Fruit fly (Drosophila melanogaster) whole organism, embryonic: ENCODE measurements around the gene CG43347.

Experiments
- B-H1 ChIP-seq: fragments of 200-800 bp; sonication (Bioruptor generic); IDR thresholded peaks from 3 replicates; pipeline ENCODE4 v1.3.6; 2022; ENCODE audit warnings: missing biosample characterization, missing genetic modification characterization
- BEAF-32 ChIP-seq: fragments of 200-800 bp; sonication (Bioruptor generic); optimal IDR thresholded peaks from 3 replicates; lab custom pipeline; 2017; ENCODE audit warnings: missing biosample characterization, missing genetic modification characterization, mild to moderate bottlenecking, moderate library complexity, missing genetic modification reagents
- Bgb ChIP-seq: fragments of 200-800 bp; sonication (Bioruptor generic); IDR thresholded peaks from 2 replicates; pipeline ENCODE4 v1.3.6; 2022; ENCODE audit warnings: missing biosample characterization, missing genetic modification characterization; ENCODE audit not compliant: partially characterized antibody
- CG11085 ChIP-seq: fragments of 200-800 bp; sonication (Bioruptor generic); IDR thresholded peaks from 2 replicates; pipeline ENCODE4 v1.3.6; 2022; ENCODE audit warnings: missing biosample characterization, missing genetic modification characterization
- CG14860 ChIP-seq: fragments of 200-800 bp; sonication (Bioruptor generic); IDR thresholded peaks from 3 replicates; pipeline ENCODE4 v1.3.6; 2022; ENCODE audit warnings: missing biosample characterization, missing genetic modification characterization; ENCODE audit not compliant: partially characterized antibody
- CG15269 ChIP-seq: fragments of 200-800 bp; sonication (Bioruptor generic); optimal IDR thresholded peaks from 2 replicates; lab custom pipeline; 2018; ENCODE audit warnings: missing biosample characterization, mild to moderate bottlenecking, missing genetic modification characterization, moderate library complexity
- CG1602 ChIP-seq: fragments of 200-800 bp; sonication (Bioruptor generic); optimal IDR thresholded peaks from 3 replicates; lab custom pipeline; 2016; ENCODE audit warnings: missing biosample characterization, missing genetic modification characterization
- CG16813 ChIP-seq: fragments of 200-800 bp; sonication (Bioruptor generic); IDR thresholded peaks from 3 replicates; pipeline ENCODE4 v1.3.6; 2022; ENCODE audit warnings: missing biosample characterization, missing genetic modification characterization; ENCODE audit not compliant: partially characterized antibody
- CG16863 ChIP-seq: fragments of 200-800 bp; sonication (Bioruptor generic); optimal IDR thresholded peaks from 3 replicates; lab custom pipeline; 2016; ENCODE audit warnings: missing biosample characterization, missing genetic modification characterization
- CG17385 ChIP-seq: fragments of 200-800 bp; sonication (Bioruptor generic); optimal IDR thresholded peaks from 3 replicates; lab custom pipeline; 2018; ENCODE audit warnings: missing biosample characterization, mild to moderate bottlenecking, missing genetic modification characterization
- CG17802 ChIP-seq: fragments of 200-800 bp; sonication (Bioruptor generic); optimal IDR thresholded peaks from 2 replicates; lab custom pipeline; 2018; ENCODE audit warnings: missing biosample characterization, mild to moderate bottlenecking, missing genetic modification characterization, moderate library complexity
- CG18619 ChIP-seq: fragments of 200-800 bp; sonication (Bioruptor generic); optimal IDR thresholded peaks from 3 replicates; lab custom pipeline; 2017; ENCODE audit warnings: missing biosample characterization, mild to moderate bottlenecking, missing genetic modification characterization
- CG2120 ChIP-seq: fragments of 200-800 bp; sonication (Bioruptor generic); optimal IDR thresholded peaks from 3 replicates; lab custom pipeline; 2016; ENCODE audit warnings: missing biosample characterization, missing genetic modification characterization
- CG30431 ChIP-seq: fragments of 200-800 bp; sonication (Bioruptor generic); optimal IDR thresholded peaks from 2 replicates; lab custom pipeline; 2017; ENCODE audit warnings: missing biosample characterization, missing genetic modification characterization
- CG34376 ChIP-seq: fragments of 200-800 bp; sonication (Bioruptor generic); optimal IDR thresholded peaks from 2 replicates; lab custom pipeline; 2018; ENCODE audit warnings: missing biosample characterization, mild to moderate bottlenecking, missing genetic modification characterization
- CG4282 ChIP-seq: fragments of 200-800 bp; sonication (Bioruptor generic); optimal IDR thresholded peaks from 2 replicates; lab custom pipeline; 2016; ENCODE audit warnings: missing biosample characterization, missing genetic modification characterization
- CG4424 ChIP-seq: fragments of 200-800 bp; sonication (Bioruptor generic); optimal IDR thresholded peaks from 3 replicates; lab custom pipeline; 2016; ENCODE audit warnings: missing biosample characterization, missing genetic modification characterization
- CG6654 ChIP-seq: fragments of 200-800 bp; sonication (Bioruptor generic); optimal IDR thresholded peaks from 2 replicates; lab custom pipeline; 2017; ENCODE audit warnings: missing biosample characterization, mild to moderate bottlenecking, missing genetic modification characterization
- CG7745 ChIP-seq: fragments of 200-800 bp; sonication (Bioruptor generic); optimal IDR thresholded peaks from 2 replicates; lab custom pipeline; 2018; ENCODE audit warnings: missing biosample characterization, mild to moderate bottlenecking, missing genetic modification characterization, moderate library complexity
- CG7928 ChIP-seq: fragments of 200-800 bp; sonication (Bioruptor generic); optimal IDR thresholded peaks from 2 replicates; lab custom pipeline; 2017; ENCODE audit warnings: missing biosample characterization, mild to moderate bottlenecking, missing genetic modification characterization
- CG8290 ChIP-seq, 3 experiments: fragments of 200-800 bp; sonication (Bioruptor generic); optimal IDR thresholded peaks; 2 replicates each; lab custom pipeline; 2016 to 2019; ENCODE audit warnings: missing biosample characterization in 3 of 3, missing genetic modification characterization in 3 of 3, mild to moderate bottlenecking in 2 of 3, moderate library complexity in 1 of 3
- CG9437 ChIP-seq: fragments of 200-800 bp; sonication (Bioruptor generic); optimal IDR thresholded peaks from 2 replicates; lab custom pipeline; 2018; ENCODE audit warnings: missing biosample characterization, mild to moderate bottlenecking, missing genetic modification characterization
- CG9727 ChIP-seq: fragments of 200-800 bp; sonication (Bioruptor generic); optimal IDR thresholded peaks from 3 replicates; lab custom pipeline; 2017; ENCODE audit warnings: missing biosample characterization, mild to moderate bottlenecking, missing genetic modification characterization
- Camta ChIP-seq: fragments of 200-800 bp; sonication (Bioruptor generic); optimal IDR thresholded peaks from 2 replicates; lab custom pipeline; 2016; ENCODE audit warnings: missing biosample characterization, missing genetic modification characterization
- CrebB ChIP-seq: fragments of 200-800 bp; sonication (Bioruptor generic); optimal IDR thresholded peaks from 3 replicates; lab custom pipeline; 2018; ENCODE audit warnings: missing biosample characterization, mild to moderate bottlenecking, missing genetic modification characterization
- D19B ChIP-seq: fragments of 200-800 bp; sonication (Bioruptor generic); optimal IDR thresholded peaks from 2 replicates; lab custom pipeline; 2017; ENCODE audit warnings: missing biosample characterization, mild to moderate bottlenecking, missing genetic modification characterization
- Dll ChIP-seq: fragments of 200-800 bp; sonication (Bioruptor generic); IDR thresholded peaks from 4 replicates; pipeline ENCODE4 v1.3.6; 2022; ENCODE audit warnings: missing biosample characterization, missing genetic modification characterization; ENCODE audit not compliant: partially characterized antibody
- Gsc ChIP-seq: fragments of 200-800 bp; sonication (Bioruptor generic); IDR thresholded peaks from 2 replicates; pipeline ENCODE4 v1.3.6; 2022; ENCODE audit warnings: missing biosample characterization, missing genetic modification characterization
- Neu2 ChIP-seq: fragments of 200-800 bp; sonication (Bioruptor generic); optimal IDR thresholded peaks from 3 replicates; lab custom pipeline; 2016; ENCODE audit warnings: missing biosample characterization, missing genetic modification characterization, borderline replicate concordance
- Nf-YA ChIP-seq: fragments of 200-800 bp; sonication (Bioruptor generic); IDR thresholded peaks from 2 replicates; pipeline ENCODE4 v1.3.6; 2022; ENCODE audit warnings: missing biosample characterization, missing genetic modification characterization
- az2 ChIP-seq: fragments of 200-800 bp; sonication (Bioruptor generic); optimal IDR thresholded peaks from 3 replicates; lab custom pipeline; 2016; ENCODE audit warnings: missing biosample characterization, missing genetic modification characterization
- bbx ChIP-seq: fragments of 200-800 bp; sonication (Bioruptor generic); IDR thresholded peaks from 2 replicates; pipeline ENCODE4 v1.3.6; 2022; ENCODE audit warnings: missing biosample characterization, missing genetic modification characterization; ENCODE audit not compliant: partially characterized antibody
- cg ChIP-seq: fragments of 200-800 bp; sonication (Bioruptor generic); optimal IDR thresholded peaks from 3 replicates; lab custom pipeline; 2019; ENCODE audit warnings: missing biosample characterization, mild to moderate bottlenecking, missing genetic modification characterization, moderate library complexity
- chif ChIP-seq, 2 experiments: fragments of 200-800 bp; sonication (Bioruptor generic); optimal IDR thresholded peaks; 3 replicates each; lab custom pipeline; 2016; ENCODE audit warnings: missing biosample characterization in 2 of 2, missing genetic modification characterization in 2 of 2
- chn ChIP-seq: fragments of 200-800 bp; sonication (Bioruptor generic); optimal IDR thresholded peaks from 2 replicates; lab custom pipeline; 2016; ENCODE audit warnings: missing biosample characterization, missing genetic modification characterization
- eyg ChIP-seq: fragments of 200-800 bp; sonication (Bioruptor generic); optimal IDR thresholded peaks from 3 replicates; lab custom pipeline; 2016; ENCODE audit warnings: missing biosample characterization, missing genetic modification characterization
- fd3F ChIP-seq: fragments of 200-800 bp; sonication (Bioruptor generic); optimal IDR thresholded peaks from 2 replicates; lab custom pipeline; 2018; ENCODE audit warnings: missing biosample characterization, mild to moderate bottlenecking, missing genetic modification characterization, moderate library complexity
- gcm2 ChIP-seq: fragments of 200-800 bp; sonication (Bioruptor generic); optimal IDR thresholded peaks from 2 replicates; lab custom pipeline; 2016; ENCODE audit warnings: missing biosample characterization, missing genetic modification characterization
- hb ChIP-seq: fragments of 200-800 bp; sonication (Bioruptor generic); IDR thresholded peaks from 3 replicates; pipeline ENCODE4 v1.3.6; 2022; ENCODE audit warnings: missing biosample characterization, missing genetic modification characterization; ENCODE audit not compliant: partially characterized antibody
- her ChIP-seq: fragments of 200-800 bp; sonication (Bioruptor generic); optimal IDR thresholded peaks from 2 replicates; lab custom pipeline; 2016; ENCODE audit warnings: missing biosample characterization, missing genetic modification characterization
- jumu ChIP-seq: fragments of 200-800 bp; sonication (Bioruptor generic); optimal IDR thresholded peaks from 3 replicates; lab custom pipeline; 2016; ENCODE audit warnings: missing biosample characterization, missing genetic modification characterization
- knrl ChIP-seq: fragments of 200-800 bp; sonication (Bioruptor generic); IDR thresholded peaks from 3 replicates; pipeline ENCODE4 v1.3.6; 2022; ENCODE audit warnings: missing biosample characterization, missing genetic modification characterization; ENCODE audit not compliant: partially characterized antibody
- lab ChIP-seq: fragments of 200-800 bp; sonication (Bioruptor generic); optimal IDR thresholded peaks from 3 replicates; lab custom pipeline; 2017; ENCODE audit warnings: missing biosample characterization, missing genetic modification characterization, mild to moderate bottlenecking, moderate library complexity, missing genetic modification reagents
- ro ChIP-seq: fragments of 200-800 bp; sonication (Bioruptor generic); IDR thresholded peaks from 2 replicates; pipeline ENCODE4 v1.3.6; 2022; ENCODE audit warnings: missing biosample characterization, missing genetic modification characterization
- salm ChIP-seq: fragments of 200-800 bp; sonication (Bioruptor generic); optimal IDR thresholded peaks from 2 replicates; lab custom pipeline; 2018; ENCODE audit warnings: missing biosample characterization, mild to moderate bottlenecking, missing genetic modification characterization
- sens ChIP-seq: fragments of 200-800 bp; sonication (Bioruptor generic); peaks from one replicate; lab custom pipeline; 2016; ENCODE audit warnings: missing biosample characterization, missing genetic modification characterization
- stwl ChIP-seq: fragments of 200-800 bp; sonication (Bioruptor generic); optimal IDR thresholded peaks from 3 replicates; lab custom pipeline; 2018; ENCODE audit warnings: missing biosample characterization, mild to moderate bottlenecking, missing genetic modification characterization, moderate library complexity
- tio ChIP-seq: fragments of 200-800 bp; sonication (Bioruptor generic); optimal IDR thresholded peaks from 2 replicates; lab custom pipeline; 2017; ENCODE audit warnings: missing biosample characterization, missing genetic modification characterization, inconsistent platforms
- unpg ChIP-seq: fragments of 200-800 bp; sonication (Bioruptor generic); optimal IDR thresholded peaks from 3 replicates; lab custom pipeline; 2018; ENCODE audit warnings: missing biosample characterization, mild to moderate bottlenecking, missing genetic modification characterization, moderate library complexity
- zen ChIP-seq: fragments of 200-800 bp; sonication (Bioruptor generic); optimal IDR thresholded peaks from 3 replicates; lab custom pipeline; 2018; ENCODE audit warnings: missing biosample characterization, mild to moderate bottlenecking, missing genetic modification characterization, moderate library complexity

CG43347 gene

dm6 chrX:10601479-10601921 lies 18.5 kb downstream of the CG43347 start (continued):
- TF ChIP-seq B-H1 (GFP tag; lab: Robert Waterston, UW), result peak; percentile 29; the same call in 1 of the 3 replicates
- no peak for TF ChIP-seq CG4282 (GFP tag; lab: Kevin White, UChicago)
- no peak for TF ChIP-seq gcm2 (GFP tag; lab: Kevin White, UChicago)
- TF ChIP-seq Neu2, result no peak
- TF ChIP-seq CG14860, result no peak
- no peak for TF ChIP-seq her
- TF ChIP-seq CG16813 (GFP tag; lab: Robert Waterston, UW), result no peak
- no peak for TF ChIP-seq zen (tag; lab: Kevin White, UChicago)
- no peak for TF ChIP-seq knrl (GFP tag; lab: Robert Waterston, UW)
- peak; percentile 20 for TF ChIP-seq unpg
- no peak for TF ChIP-seq cg (GFP tag; lab: Kevin White, UChicago)
- TF ChIP-seq eyg (GFP tag; lab: Kevin White, UChicago), result no peak
- TF ChIP-seq CG11085 (GFP tag; lab: Robert Waterston, UW), result peak; percentile 28; the same call in 1 of the 2 replicates
- peak; percentile 38 for TF ChIP-seq CG9437 (GFP tag; lab: Kevin White, UChicago)
- TF ChIP-seq CG8290 (GFP tag; optimal IDR thresholded peaks at IDR 0.05; lab: Kevin White, UChicago), result no peak
- peak in 1 of 2 experiments; percentile 58 for TF ChIP-seq CG8290 (tag; optimal IDR thresholded peaks at IDR 0.05; lab: Kevin White, UChicago)
- peak; percentile 69 for TF ChIP-seq sens (GFP tag; lab: Kevin White, UChicago)
- no peak for TF ChIP-seq CG7928 (GFP tag; lab: Kevin White, UChicago)
- TF ChIP-seq Bgb (GFP tag; lab: Robert Waterston, UW), result peak; percentile 51
- TF ChIP-seq CG17802 (tag; lab: Kevin White, UChicago), result no peak
- TF ChIP-seq CG30431 (GFP tag; lab: Kevin White, UChicago), result peak; percentile 7
- no peak for TF ChIP-seq D19B (GFP tag; lab: Kevin White, UChicago)
- no peak for TF ChIP-seq salm
- TF ChIP-seq az2 (GFP tag; lab: Kevin White, UChicago), result peak; percentile 53
- no peak for TF ChIP-seq Nf-YA
- peak; percentile 44 for TF ChIP-seq CG17385 (GFP tag; lab: Kevin White, UChicago)
- TF ChIP-seq CG1602, result peak; percentile 59
- TF ChIP-seq lab, result no peak
- TF ChIP-seq fd3F, result peak; percentile 4
- TF ChIP-seq BEAF-32 (GFP tag; lab: Kevin White, UChicago), result peak; percentile 62
- peak; percentile 46 for TF ChIP-seq bbx
- TF ChIP-seq chn, result peak; percentile 45
- peak; percentile 38 for TF ChIP-seq CG34376 (GFP tag; lab: Kevin White, UChicago)
- TF ChIP-seq CG7745 (tag; lab: Kevin White, UChicago), result no peak
- no peak for TF ChIP-seq CG18619
- TF ChIP-seq jumu (GFP tag; lab: Kevin White, UChicago), result peak; percentile 9
- no peak for TF ChIP-seq Camta (GFP tag; lab: Kevin White, UChicago)
- TF ChIP-seq stwl (tag; lab: Kevin White, UChicago), result no peak
- no peak for TF ChIP-seq CrebB (tag; lab: Kevin White, UChicago)
- TF ChIP-seq Gsc (GFP tag; lab: Robert Waterston, UW), result no peak
- no peak for TF ChIP-seq chif (GFP tag; optimal IDR thresholded peaks at IDR 0.05; lab: Kevin White, UChicago)
- TF ChIP-seq hb, result no peak
- no peak for TF ChIP-seq CG6654 (GFP tag; lab: Kevin White, UChicago)
- TF ChIP-seq CG4424 (GFP tag; lab: Kevin White, UChicago), result peak; percentile 31
- peak; percentile 44 for TF ChIP-seq CG2120 (GFP tag; lab: Kevin White, UChicago)
- no peak for TF ChIP-seq Dll
- no peak for TF ChIP-seq tio (GFP tag; lab: Kevin White, UChicago)
- no peak for TF ChIP-seq ro (GFP tag; lab: Robert Waterston, UW)
- TF ChIP-seq CG16863, result no peak
- TF ChIP-seq CG9727 (GFP tag; lab: Kevin White, UChicago), result peak; percentile 47
- peak; percentile 38 for TF ChIP-seq CG15269 (tag; lab: Kevin White, UChicago)
